Worm (Caenorhabditis elegans): ENCODE measurements around the gene vab-2.

vab-2 gene

ce11 chrIV:3767749-3768148 is 1.1 kb upstream of the vab-2 start:
- TF ChIP-seq ceh-82 (tag; optimal IDR thresholded peaks at IDR 0.05) (no peak), fos-1 (tag; optimal IDR thresholded peaks at IDR 0.05) (no peak), crh-2 (tag; optimal IDR thresholded peaks at IDR 0.05) (no peak), mdl-1 (tag; optimal IDR thresholded peaks at IDR 0.05) (no peak)

- TF ChIP-seq F13H6.1 (tag; optimal IDR thresholded peaks at IDR 0.05): no peak
- TF ChIP-seq ztf-1 (GFP tag; conservative IDR thresholded peaks at IDR 0.05): no peak
- no peak for TF ChIP-seq elt-3 (tag; optimal IDR thresholded peaks at IDR 0.05)
- no peak for TF ChIP-seq elt-1 (tag; optimal IDR thresholded peaks at IDR 0.05)
- TF ChIP-seq blmp-1 (tag; optimal IDR thresholded peaks at IDR 0.05; ENCODE audit: insufficient read depth): no peak
- no peak for TF ChIP-seq sma-9 (GFP tag; optimal IDR thresholded peaks at IDR 0.05)
- no peak for TF ChIP-seq sma-9 (tag; optimal IDR thresholded peaks at IDR 0.05)
- no peak for TF ChIP-seq nhr-23 (tag; optimal IDR thresholded peaks at IDR 0.05)
- no peak for TF ChIP-seq snpc-4 (tag; optimal IDR thresholded peaks at IDR 0.05)
- TF ChIP-seq unc-55 (GFP tag; optimal IDR thresholded peaks at IDR 0.05): no peak
- no peak for TF ChIP-seq lin-11 (tag; optimal IDR thresholded peaks at IDR 0.05)
- TF ChIP-seq ama-1 (optimal IDR thresholded peaks at IDR 0.05): no peak
- TF ChIP-seq nhr-25 (tag; optimal IDR thresholded peaks at IDR 0.05): no peak
- no peak for TF ChIP-seq nhr-237 (tag; optimal IDR thresholded peaks at IDR 0.05)
- no peak for TF ChIP-seq nhr-11 (tag; optimal IDR thresholded peaks at IDR 0.05)
- no peak for TF ChIP-seq lin-39 (tag; optimal IDR thresholded peaks at IDR 0.05)
- no peak for TF ChIP-seq ztf-11 (tag; optimal IDR thresholded peaks at IDR 0.05)
- TF ChIP-seq mab-5 (tag; optimal IDR thresholded peaks at IDR 0.05): no peak
- no peak for TF ChIP-seq nhr-12 (tag; optimal IDR thresholded peaks at IDR 0.05)
- no peak for TF ChIP-seq alr-1 (tag; optimal IDR thresholded peaks at IDR 0.05)
Measured at ce11 chrIV:3765457-3765856, 1.2 kb downstream of the vab-2 start.

ce11 chrIV:3764012-3764549 is 2.5 kb downstream of the vab-2 start:
- TF ChIP-seq ceh-82 (tag; optimal IDR thresholded peaks at IDR 0.05): no peak
- TF ChIP-seq nhr-25 (tag; optimal IDR thresholded peaks at IDR 0.05): no peak
- no peak for TF ChIP-seq lsy-2 (tag; optimal IDR thresholded peaks at IDR 0.05)
- no peak for TF ChIP-seq mab-5 (tag; optimal IDR thresholded peaks at IDR 0.05)
- TF ChIP-seq zag-1 (tag; optimal IDR thresholded peaks at IDR 0.05): no peak

ce11 chrIV:3759823-3760222 is 6.8 kb downstream of the vab-2 start:
- no peak for TF ChIP-seq zag-1 (tag; optimal IDR thresholded peaks at IDR 0.05)
- no peak for TF ChIP-seq lin-11 (tag; optimal IDR thresholded peaks at IDR 0.05)

ce11 chrIV:3755921-3756320 is 10.7 kb downstream of the vab-2 start, which contains the start of gene best-20:
best-20 (plus strand) TSS chrIV:3756221.
- TF ChIP-seq nhr-25 (tag; optimal IDR thresholded peaks at IDR 0.05) (no peak), mbf-1 (tag; optimal IDR thresholded peaks at IDR 0.05) (no peak), lin-13 (GFP tag; optimal IDR thresholded peaks at IDR 0.05) (no peak), nhr-21 (tag; optimal IDR thresholded peaks at IDR 0.05) (no peak), sma-3 (GFP tag; optimal IDR thresholded peaks at IDR 0.05) (no peak), nhr-129 (tag; optimal IDR thresholded peaks at IDR 0.05) (no peak), crh-2 (tag; optimal IDR thresholded peaks at IDR 0.05) (no peak), F13H6.1 (tag; optimal IDR thresholded peaks at IDR 0.05) (no peak), sem-4 (tag; optimal IDR thresholded peaks at IDR 0.05) (no peak), ama-1 (optimal IDR thresholded peaks at IDR 0.05) (no peak), nhr-23 (tag; optimal IDR thresholded peaks at IDR 0.05) (no peak), zag-1 (tag; optimal IDR thresholded peaks at IDR 0.05) (no peak), fos-1 (tag; optimal IDR thresholded peaks at IDR 0.05) (no peak), dmd-4 (tag; optimal IDR thresholded peaks at IDR 0.05) (no peak)

ce11 chrIV:3755355-3755754 is 11.3 kb downstream of the vab-2 start, which contains the start of gene Y37E11AR.7:
Y37E11AR.7 (minus strand) TSS chrIV:3755455.
- TF ChIP-seq lin-11 (tag; optimal IDR thresholded peaks at IDR 0.05) (no peak), nhr-11 (tag; optimal IDR thresholded peaks at IDR 0.05) (no peak), snpc-4 (tag; optimal IDR thresholded peaks at IDR 0.05) (no peak), ztf-11 (tag; optimal IDR thresholded peaks at IDR 0.05) (no peak), F13H6.1 (tag; optimal IDR thresholded peaks at IDR 0.05) (no peak), dmd-4 (tag; optimal IDR thresholded peaks at IDR 0.05) (no peak), sma-9 (GFP tag; optimal IDR thresholded peaks at IDR 0.05) (no peak), sma-9 (tag; optimal IDR thresholded peaks at IDR 0.05) (no peak), egl-27 (tag; optimal IDR thresholded peaks at IDR 0.05) (no peak), nhr-23 (tag; optimal IDR thresholded peaks at IDR 0.05) (no peak), C34F6.9 (tag; optimal IDR thresholded peaks at IDR 0.05) (no peak), unc-55 (GFP tag; optimal IDR thresholded peaks at IDR 0.05) (no peak), mbf-1 (tag; optimal IDR thresholded peaks at IDR 0.05) (no peak)

Measured in whole organism, L2 larva.